Fruit fly (Drosophila melanogaster): ENCODE data around the gene CG11726.
A peak's percentile ranks its signal among the peaks of the same experiment; 100 is the strongest.

Gene CG11726

dm6 chr3L:11394390-11394789 lies at the start of gene CG11726:
TSS of gene CG11726 (plus strand) at chr3L:11394690.
- TF ChIP-seq noc (tag; optimal IDR thresholded peaks at IDR 0.05): no peak

- TF ChIP-seq noc (tag; optimal IDR thresholded peaks at IDR 0.05): no peak
Measured at dm6 chr3L:11345536-11345935, 49.0 kb upstream of the CG11726 start.

- TF ChIP-seq noc (tag; optimal IDR thresholded peaks at IDR 0.05): peak; percentile 56
Measured at dm6 chr3L:11346980-11347379, 47.5 kb upstream of the CG11726 start.

- TF ChIP-seq noc (tag; optimal IDR thresholded peaks at IDR 0.05): peak; percentile 98
Measured at dm6 chr3L:11348971-11349907, 45.3 kb upstream of the CG11726 start.

dm6 chr3L:11349908-11350405 lies 44.5 kb upstream of the CG11726 start:
- TF ChIP-seq noc (tag; optimal IDR thresholded peaks at IDR 0.05): peak; percentile 97

dm6 chr3L:11350680-11351665 lies 43.5 kb upstream of the CG11726 start:
- TF ChIP-seq noc (tag; optimal IDR thresholded peaks at IDR 0.05): peak; percentile 71

- TF ChIP-seq noc (tag; optimal IDR thresholded peaks at IDR 0.05): no peak
Measured at dm6 chr3L:11351715-11352114, 42.8 kb upstream of the CG11726 start.

- TF ChIP-seq noc (tag; optimal IDR thresholded peaks at IDR 0.05): peak; percentile 99
Measured at dm6 chr3L:11353002-11353401, 41.5 kb upstream of the CG11726 start.

- TF ChIP-seq noc (tag; optimal IDR thresholded peaks at IDR 0.05): peak; percentile 40
Measured at dm6 chr3L:11354298-11354757, 40.2 kb upstream of the CG11726 start.

- TF ChIP-seq noc (tag; optimal IDR thresholded peaks at IDR 0.05): no peak
Measured at dm6 chr3L:11355429-11356327, 38.8 kb upstream of the CG11726 start.

- no peak for TF ChIP-seq noc (tag; optimal IDR thresholded peaks at IDR 0.05)
Measured at dm6 chr3L:11357059-11357458, 37.4 kb upstream of the CG11726 start.

dm6 chr3L:11358733-11359132 lies 35.8 kb upstream of the CG11726 start:
- TF ChIP-seq noc (tag; optimal IDR thresholded peaks at IDR 0.05): no peak

dm6 chr3L:11359596-11359995 lies 34.9 kb upstream of the CG11726 start:
- no peak for TF ChIP-seq noc (tag; optimal IDR thresholded peaks at IDR 0.05)

dm6 chr3L:11364327-11364726 lies 30.2 kb upstream of the CG11726 start:
- peak; percentile 30 for TF ChIP-seq noc (tag; optimal IDR thresholded peaks at IDR 0.05)

Data from whole organism, larva.